Fruit fly (Drosophila melanogaster) whole organism, embryonic: ENCODE measurements around the gene CG42592.

Experiments
- BtbVII ChIP-seq: fragments of 200-800 bp; sonication (Bioruptor generic); optimal IDR thresholded peaks from 3 replicates; lab custom pipeline; 2017; ENCODE audit warnings: missing biosample characterization, mild to moderate bottlenecking, missing genetic modification characterization
- CG10147 ChIP-seq: fragments of 200-800 bp; sonication (Bioruptor generic); optimal IDR thresholded peaks from 2 replicates; lab custom pipeline; 2019; ENCODE audit warnings: missing biosample characterization, mild to moderate bottlenecking, missing genetic modification characterization, moderate library complexity
- CG12071 ChIP-seq: fragments of 200-800 bp; sonication (Bioruptor generic); optimal IDR thresholded peaks from 3 replicates; lab custom pipeline; 2018; ENCODE audit warnings: missing biosample characterization, mild to moderate bottlenecking, missing genetic modification characterization
- CG12769 ChIP-seq: fragments of 200-800 bp; sonication (Bioruptor generic); optimal IDR thresholded peaks from 2 replicates; lab custom pipeline; 2019; ENCODE audit warnings: missing biosample characterization, mild to moderate bottlenecking, missing genetic modification characterization, moderate library complexity
- CG13123 ChIP-seq: fragments of 200-800 bp; sonication (Bioruptor generic); optimal IDR thresholded peaks from 2 replicates; lab custom pipeline; 2016; ENCODE audit warnings: missing biosample characterization, missing genetic modification characterization
- CG1647 ChIP-seq: fragments of 200-800 bp; sonication (Bioruptor generic); optimal IDR thresholded peaks from 3 replicates; lab custom pipeline; 2016; ENCODE audit warnings: missing biosample characterization, missing genetic modification characterization
- CG17328 ChIP-seq: fragments of 200-800 bp; sonication (Bioruptor generic); IDR thresholded peaks from 2 replicates; pipeline ENCODE4 v1.3.6; 2022; ENCODE audit warnings: missing biosample characterization, missing genetic modification characterization
- CG2116 ChIP-seq: fragments of 200-800 bp; sonication (Bioruptor generic); optimal IDR thresholded peaks from 3 replicates; lab custom pipeline; 2018; ENCODE audit warnings: missing biosample characterization, mild to moderate bottlenecking, missing genetic modification characterization
- CG32532 ChIP-seq: fragments of 200-800 bp; sonication (Bioruptor generic); IDR thresholded peaks from 2 replicates; pipeline ENCODE4 v1.3.6; 2022; ENCODE audit warnings: missing biosample characterization, missing genetic modification characterization
- CG32767 ChIP-seq: fragments of 200-800 bp; sonication (Bioruptor generic); IDR thresholded peaks from 2 replicates; pipeline ENCODE4 v1.3.6; 2022; ENCODE audit warnings: missing biosample characterization, missing genetic modification characterization
- CG32772 ChIP-seq: fragments of 200-800 bp; sonication (Bioruptor generic); IDR thresholded peaks from 2 replicates; pipeline ENCODE4 v1.3.6; 2022; ENCODE audit warnings: missing biosample characterization, missing genetic modification characterization
- CG33557 ChIP-seq: fragments of 200-800 bp; sonication (Bioruptor generic); optimal IDR thresholded peaks from 2 replicates; lab custom pipeline; 2019; ENCODE audit warnings: missing biosample characterization, mild to moderate bottlenecking, missing genetic modification characterization, moderate library complexity
- CG5245 ChIP-seq: fragments of 200-800 bp; sonication (Bioruptor generic); optimal IDR thresholded peaks from 3 replicates; lab custom pipeline; 2016; ENCODE audit warnings: missing biosample characterization, missing genetic modification characterization
- CG5953 ChIP-seq: fragments of 200-800 bp; sonication (Bioruptor generic); IDR thresholded peaks from 2 replicates; pipeline ENCODE4 v1.3.6; 2022; ENCODE audit warnings: missing biosample characterization, missing genetic modification characterization
- CG6689 ChIP-seq: fragments of 200-800 bp; sonication (Bioruptor generic); IDR thresholded peaks from 2 replicates; pipeline ENCODE4 v1.3.6; 2022; ENCODE audit warnings: missing biosample characterization, missing genetic modification characterization
- CG6791 ChIP-seq: fragments of 200-800 bp; sonication (Bioruptor generic); IDR thresholded peaks from 3 replicates; pipeline ENCODE4 v1.3.6; 2022; ENCODE audit warnings: missing biosample characterization, missing genetic modification characterization; ENCODE audit not compliant: partially characterized antibody
- CG7987 ChIP-seq: fragments of 200-800 bp; sonication (Bioruptor generic); optimal IDR thresholded peaks from 2 replicates; lab custom pipeline; 2018; ENCODE audit warnings: missing biosample characterization, mild to moderate bottlenecking, missing genetic modification characterization, moderate library complexity
- CHES-1-like ChIP-seq: fragments of 200-800 bp; sonication (Bioruptor generic); optimal IDR thresholded peaks from 2 replicates; lab custom pipeline; 2016; ENCODE audit warnings: missing biosample characterization, missing genetic modification characterization
- D19A ChIP-seq: fragments of 200-800 bp; optimal IDR thresholded peaks from 3 replicates; lab custom pipeline; 2019; ENCODE audit warnings: missing biosample characterization, mild to moderate bottlenecking, missing genetic modification characterization, moderate library complexity
- Dbx ChIP-seq: fragments of 200-800 bp; sonication (Bioruptor generic); IDR thresholded peaks from 3 replicates; pipeline ENCODE4 v1.3.6; 2022; ENCODE audit warnings: missing biosample characterization, missing genetic modification characterization
- Dfd ChIP-seq, 2 experiments: fragments of >200 bp; optimal IDR thresholded peaks; 2 replicates each; lab custom pipeline; 2017; ENCODE audit warnings: missing biosample characterization in 2 of 2, missing genetic modification characterization in 2 of 2
- HmgD ChIP-seq: fragments of 200-800 bp; sonication (Bioruptor generic); optimal IDR thresholded peaks from 3 replicates; lab custom pipeline; 2016; ENCODE audit warnings: missing biosample characterization, missing genetic modification characterization
- Hmr ChIP-seq: fragments of 200-800 bp; sonication (Bioruptor generic); optimal IDR thresholded peaks from 3 replicates; lab custom pipeline; 2017; ENCODE audit warnings: mild to moderate bottlenecking, missing biosample characterization, missing genetic modification reagents, missing genetic modification characterization
- Hsf ChIP-seq: fragments of 200-800 bp; sonication (Bioruptor generic); optimal IDR thresholded peaks from 3 replicates; lab custom pipeline; 2016; ENCODE audit warnings: missing biosample characterization, missing genetic modification characterization
- MBD-R2 ChIP-seq: fragments of 200-800 bp; sonication (Bioruptor generic); IDR thresholded peaks from 2 replicates; pipeline ENCODE4 v1.3.6; 2022; ENCODE audit warnings: missing biosample characterization, missing genetic modification characterization
- Myb ChIP-seq: fragments of 200-800 bp; sonication (Bioruptor generic); optimal IDR thresholded peaks from 2 replicates; lab custom pipeline; 2016; ENCODE audit warnings: missing biosample characterization, missing genetic modification characterization
- Oaz ChIP-seq: fragments of 200-800 bp; sonication (Bioruptor generic); IDR thresholded peaks from 2 replicates; pipeline ENCODE4 v1.3.6; 2022; ENCODE audit warnings: missing biosample characterization, missing genetic modification characterization
- Optix ChIP-seq: fragments of 200-800 bp; sonication (Bioruptor generic); IDR thresholded peaks from 3 replicates; pipeline ENCODE4 v1.3.6; 2022; ENCODE audit warnings: missing biosample characterization, missing genetic modification characterization
- Ptx1 ChIP-seq: fragments of 200-800 bp; sonication (Bioruptor generic); IDR thresholded peaks from 2 replicates; pipeline ENCODE4 v1.3.6; 2022; ENCODE audit warnings: missing biosample characterization, missing genetic modification characterization
- Sry-β ChIP-seq: fragments of 200-800 bp; sonication (Bioruptor generic); optimal IDR thresholded peaks from 2 replicates; lab custom pipeline; 2018; ENCODE audit warnings: missing biosample characterization, mild to moderate bottlenecking, missing genetic modification characterization, moderate library complexity
- ara ChIP-seq: fragments of 200-800 bp; sonication (Bioruptor generic); IDR thresholded peaks from 2 replicates; pipeline ENCODE4 v1.3.6; 2022; ENCODE audit warnings: missing biosample characterization, missing genetic modification characterization
- ash1 ChIP-seq: fragments of 200-800 bp; sonication (Bioruptor generic); optimal IDR thresholded peaks from 2 replicates; lab custom pipeline; 2018; ENCODE audit warnings: missing biosample characterization, mild to moderate bottlenecking, missing genetic modification characterization
- bab2 ChIP-seq: fragments of 200-800 bp; sonication (Bioruptor generic); optimal IDR thresholded peaks from 2 replicates; lab custom pipeline; 2016; ENCODE audit warnings: missing biosample characterization, missing genetic modification characterization
- bsh ChIP-seq, 2 experiments: fragments of 200-800 bp; sonication (Bioruptor generic); optimal IDR thresholded peaks; 2 replicates each; lab custom pipeline; 2017 to 2018; ENCODE audit warnings: mild to moderate bottlenecking in 2 of 2, missing biosample characterization in 2 of 2, missing genetic modification characterization in 2 of 2, moderate library complexity in 1 of 2
- cas ChIP-seq: fragments of 200-800 bp; sonication (Bioruptor generic); IDR thresholded peaks from 2 replicates; pipeline ENCODE4 v1.3.6; 2022; ENCODE audit warnings: missing biosample characterization, missing genetic modification characterization
- fd96Cb ChIP-seq: fragments of 200-800 bp; sonication (Bioruptor generic); optimal IDR thresholded peaks from 2 replicates; lab custom pipeline; 2018; ENCODE audit warnings: missing biosample characterization, mild to moderate bottlenecking, missing genetic modification characterization, moderate library complexity
- ftz-f1 ChIP-seq: fragments of 200-800 bp; sonication (Bioruptor generic); optimal IDR thresholded peaks from 2 replicates; lab custom pipeline; 2016; ENCODE audit warnings: missing biosample characterization, missing genetic modification characterization
- gro ChIP-seq: fragments of 200-800 bp; sonication (Bioruptor generic); optimal IDR thresholded peaks from 2 replicates; lab custom pipeline; 2016; ENCODE audit warnings: missing biosample characterization, missing genetic modification characterization
- gt ChIP-seq: fragments of 200-800 bp; sonication (Bioruptor generic); IDR thresholded peaks from 2 replicates; pipeline ENCODE4 v1.3.6; 2022; ENCODE audit warnings: missing biosample characterization, missing genetic modification characterization
- lilli ChIP-seq: fragments of 200-800 bp; sonication (Bioruptor generic); optimal IDR thresholded peaks from 3 replicates; lab custom pipeline; 2016; ENCODE audit warnings: missing biosample characterization, missing genetic modification characterization
- odd ChIP-seq: fragments of 200-800 bp; sonication (Bioruptor generic); optimal IDR thresholded peaks from 2 replicates; lab custom pipeline; 2017; ENCODE audit warnings: missing biosample characterization, mild to moderate bottlenecking, missing genetic modification characterization
- row ChIP-seq: fragments of 200-800 bp; sonication (Bioruptor generic); IDR thresholded peaks from 3 replicates; pipeline ENCODE4 v1.3.6; 2022; ENCODE audit warnings: missing biosample characterization, missing genetic modification characterization
- scrt ChIP-seq: fragments of 200-800 bp; sonication (Bioruptor generic); optimal IDR thresholded peaks from 2 replicates; lab custom pipeline; 2018; ENCODE audit warnings: missing biosample characterization, mild to moderate bottlenecking, missing genetic modification characterization, moderate library complexity
- sens ChIP-seq: fragments of 200-800 bp; sonication (Bioruptor generic); peaks from one replicate; lab custom pipeline; 2016; ENCODE audit warnings: missing biosample characterization, missing genetic modification characterization
- shn ChIP-seq: fragments of 200-800 bp; sonication (Bioruptor generic); optimal IDR thresholded peaks from 3 replicates; lab custom pipeline; 2016; ENCODE audit warnings: missing biosample characterization, missing genetic modification characterization
- slp2 ChIP-seq: fragments of 200-800 bp; sonication (Bioruptor generic); optimal IDR thresholded peaks from 2 replicates; lab custom pipeline; 2016; ENCODE audit warnings: missing biosample characterization, missing genetic modification characterization
- sna ChIP-seq: fragments of 200-800 bp; sonication (Bioruptor generic); IDR thresholded peaks from 2 replicates; pipeline ENCODE4 v1.3.6; 2022; ENCODE audit warnings: missing biosample characterization, missing genetic modification characterization; ENCODE audit not compliant: partially characterized antibody
- stwl ChIP-seq: fragments of 200-800 bp; sonication (Bioruptor generic); optimal IDR thresholded peaks from 3 replicates; lab custom pipeline; 2018; ENCODE audit warnings: missing biosample characterization, mild to moderate bottlenecking, missing genetic modification characterization, moderate library complexity
- sug ChIP-seq: fragments of 200-800 bp; optimal IDR thresholded peaks from 2 replicates; lab custom pipeline; 2019; ENCODE audit warnings: missing biosample characterization, mild to moderate bottlenecking, missing genetic modification characterization, moderate library complexity
- zen2 ChIP-seq: fragments of 200-800 bp; sonication (Bioruptor generic); IDR thresholded peaks from 3 replicates; pipeline ENCODE4 v1.3.6; 2022; ENCODE audit warnings: missing biosample characterization, missing genetic modification characterization; ENCODE audit not compliant: partially characterized antibody
- zfh1 ChIP-seq: fragments of 200-800 bp; sonication (Bioruptor generic); IDR thresholded peaks from 3 replicates; pipeline ENCODE4 v1.3.6; 2022; ENCODE audit warnings: missing biosample characterization, missing genetic modification characterization

The CG42592 gene

dm6 chr3R:29876733-29877193, 40.7 kb upstream of the CG42592 start, which contains the start of gene CG31038 (continued):
- TF ChIP-seq Optix (GFP tag; lab: Robert Waterston, UW), result 0 out of 3 replicates have a peak, but pooled peaks have one; percentile 26
- TF ChIP-seq sens (GFP tag; lab: Kevin White, UChicago), result peak; percentile 76
- peak; percentile 61; the same call in 1 of the 2 replicates for TF ChIP-seq ara (GFP tag; lab: Robert Waterston, UW)
- TF ChIP-seq lilli (GFP tag; lab: Kevin White, UChicago), result no peak
- TF ChIP-seq CG17328 (GFP tag; lab: Robert Waterston, UW), result peak; percentile 27; the same call in 1 of the 2 replicates
- TF ChIP-seq CG12769 (tag; lab: Kevin White, UChicago), result peak; percentile 37
- TF ChIP-seq CG13123 (GFP tag; lab: Kevin White, UChicago), result no peak
- TF ChIP-seq CG1647 (GFP tag; lab: Kevin White, UChicago), result no peak
- peak; percentile 74; the same call in 2 of the 3 replicates for TF ChIP-seq zen2
- TF ChIP-seq slp2, result no peak
- TF ChIP-seq Hmr (GFP tag; lab: Kevin White, UChicago), result no peak
- no peak for TF ChIP-seq CG5953
- no peak for TF ChIP-seq Sry-β (GFP tag; lab: Kevin White, UChicago)
- TF ChIP-seq CG2116, result no peak
- TF ChIP-seq CG32772 (GFP tag; lab: Robert Waterston, UW), result no peak
- no peak for TF ChIP-seq gt
- TF ChIP-seq row (GFP tag; lab: Robert Waterston, UW), result peak; percentile 41; the same call in 2 of the 3 replicates
- no peak for TF ChIP-seq odd (GFP tag; lab: Kevin White, UChicago)
- TF ChIP-seq sna (GFP tag; lab: Robert Waterston, UW), result 0 out of 2 replicates have a peak, but pooled peaks have one; percentile 30
- peak; percentile 13 for TF ChIP-seq stwl (tag; lab: Kevin White, UChicago)
- no peak for TF ChIP-seq CG5245 (GFP tag; lab: Kevin White, UChicago)
- no peak for TF ChIP-seq ash1
- TF ChIP-seq Ptx1, result no peak
- TF ChIP-seq CG32767 (GFP tag; lab: Robert Waterston, UW), result peak; percentile 47
- peak; percentile 91 for TF ChIP-seq D19A (tag; lab: Kevin White, UChicago)
- no peak for TF ChIP-seq ftz-f1
- no peak for TF ChIP-seq Dfd (GFP tag; optimal IDR thresholded peaks at IDR 0.05; lab: Kevin White, UChicago)
- TF ChIP-seq CG10147, result no peak
- 0 out of 2 replicates have a peak, but pooled peaks have one; percentile 15 for TF ChIP-seq CG32532 (GFP tag; lab: Robert Waterston, UW)
- no peak for TF ChIP-seq bab2
- TF ChIP-seq bsh (GFP tag; optimal IDR thresholded peaks at IDR 0.05; lab: Kevin White, UChicago), result no peak
- TF ChIP-seq Oaz (GFP tag; lab: Robert Waterston, UW), result no peak
- no peak for TF ChIP-seq fd96Cb (tag; lab: Kevin White, UChicago)
- TF ChIP-seq Hsf (GFP tag; lab: Kevin White, UChicago), result no peak
- peak; percentile 29; the same call in 1 of the 2 replicates for TF ChIP-seq MBD-R2
- TF ChIP-seq shn (GFP tag; lab: Kevin White, UChicago), result peak; percentile 23
- TF ChIP-seq CG6689 (GFP tag; lab: Robert Waterston, UW), result peak; percentile 25; the same call in 1 of the 2 replicates
- TF ChIP-seq BtbVII, result no peak
- TF ChIP-seq CG6791 (GFP tag; lab: Robert Waterston, UW), result peak; percentile 69; the same call in 2 of the 3 replicates
- no peak for TF ChIP-seq scrt
- TF ChIP-seq CHES-1-like (GFP tag; lab: Kevin White, UChicago), result no peak
- peak; percentile 38 for TF ChIP-seq CG12071 (GFP tag; lab: Kevin White, UChicago)
- TF ChIP-seq zfh1, result peak; percentile 55; the same call in 2 of the 3 replicates
- no peak for TF ChIP-seq HmgD (GFP tag; lab: Kevin White, UChicago)
- no peak for TF ChIP-seq gro (GFP tag; lab: Kevin White, UChicago)
- no peak for TF ChIP-seq CG33557 (GFP tag; lab: Kevin White, UChicago)
- peak; percentile 34 for TF ChIP-seq CG7987 (GFP tag; lab: Kevin White, UChicago)
- TF ChIP-seq Dbx (GFP tag; lab: Robert Waterston, UW), result peak; percentile 47; the same call in 1 of the 3 replicates
- no peak for TF ChIP-seq sug (tag; lab: Kevin White, UChicago)
- TF ChIP-seq Myb (GFP tag; lab: Kevin White, UChicago), result no peak
- TF ChIP-seq cas (GFP tag; lab: Robert Waterston, UW), result no peak
